Worm (Caenorhabditis elegans) whole organism, L3 larva: Measurements from ENCODE around the gene Y37D8A.3.

ENCODE experiments used
- ama-1 ChIP-seq: fragments of 150-350 bp; optimal IDR thresholded peaks from 2 replicates; lab custom pipeline; 2018
- ceh-16 ChIP-seq: sonication (generic microtip); optimal IDR thresholded peaks from 2 replicates; lab custom pipeline; 2017; ENCODE audit warnings: missing biosample characterization, missing genetic modification characterization
- ceh-28 ChIP-seq: fragments of 150-350 bp; optimal IDR thresholded peaks from 2 replicates; lab custom pipeline; 2014; ENCODE audit warnings: missing biosample characterization, missing genetic modification reagents, missing genetic modification characterization
- ceh-82 ChIP-seq: fragments of 150-350 bp; optimal IDR thresholded peaks from 2 replicates; lab custom pipeline; 2014; ENCODE audit warnings: missing biosample characterization, missing genetic modification characterization
- ceh-9 ChIP-seq: sonication (generic microtip); optimal IDR thresholded peaks from 2 replicates; lab custom pipeline; 2018; ENCODE audit warnings: missing biosample characterization, missing genetic modification characterization
- daf-12 ChIP-seq: fragments of 150-350 bp; optimal IDR thresholded peaks from 2 replicates; lab custom pipeline; 2014; ENCODE audit warnings: missing biosample characterization, missing genetic modification reagents, missing genetic modification characterization
- egl-27 ChIP-seq: sonication (generic microtip); optimal IDR thresholded peaks from 4 replicates; lab custom pipeline; 2017; ENCODE audit warnings: missing biosample characterization, missing genetic modification reagents, missing genetic modification characterization
- egl-5 ChIP-seq: fragments of 150-350 bp; optimal IDR thresholded peaks from 2 replicates; lab custom pipeline; 2017; ENCODE audit warnings: missing biosample characterization, missing genetic modification reagents, missing genetic modification characterization, inconsistent platforms
- elt-1 ChIP-seq: fragments of 150-350 bp; optimal IDR thresholded peaks from 2 replicates; lab custom pipeline; 2014; ENCODE audit warnings: missing biosample characterization, missing genetic modification characterization
- elt-2 ChIP-seq: sonication (generic microtip); optimal IDR thresholded peaks from 2 replicates; lab custom pipeline; 2016; ENCODE audit warnings: missing genetic modification reagents, mild to moderate bottlenecking, missing genetic modification characterization, missing compliant biosample characterization
- elt-3 ChIP-seq, 3 experiments: fragments of 150-350 bp in 1 of 3; sonication (generic microtip) in 2 of 3; optimal IDR thresholded peaks; 2 replicates in 2 of 3; 4 replicates in 1 of 3; lab custom pipeline; 2014 to 2017; ENCODE audit warnings: missing biosample characterization in 3 of 3, missing genetic modification characterization in 3 of 3
- fkh-2 ChIP-seq: fragments of 150-350 bp; optimal IDR thresholded peaks from 2 replicates; lab custom pipeline; 2014; ENCODE audit warnings: missing biosample characterization, missing genetic modification reagents, missing genetic modification characterization
- hmg-11 ChIP-seq: sonication (generic microtip); optimal IDR thresholded peaks from 2 replicates; lab custom pipeline; 2016; ENCODE audit warnings: missing genetic modification characterization, missing compliant biosample characterization
- lin-15B ChIP-seq: fragments of 150-350 bp; optimal IDR thresholded peaks from 2 replicates; lab custom pipeline; 2014; ENCODE audit warnings: missing biosample characterization, missing genetic modification characterization
- lin-39 ChIP-seq: fragments of 150-350 bp; optimal IDR thresholded peaks from 2 replicates; lab custom pipeline; 2018; ENCODE audit warnings: missing biosample characterization, missing genetic modification reagents, missing genetic modification characterization
- lsy-12 ChIP-seq: sonication (generic microtip); optimal IDR thresholded peaks from 2 replicates; lab custom pipeline; 2016; ENCODE audit warnings: mild to moderate bottlenecking, missing genetic modification characterization, missing compliant biosample characterization
- mdl-1 ChIP-seq: fragments of 150-350 bp; optimal IDR thresholded peaks from 2 replicates; lab custom pipeline; 2014; ENCODE audit warnings: missing biosample characterization, missing genetic modification characterization
- nfya-1 ChIP-seq: sonication (generic microtip); optimal IDR thresholded peaks from 2 replicates; lab custom pipeline; 2017; ENCODE audit warnings: missing genetic modification characterization, mild to moderate bottlenecking, missing compliant biosample characterization, antibody characterized with exemption, moderate library complexity; ENCODE audit not compliant: insufficient read depth
- nhr-11 ChIP-seq: fragments of 150-350 bp; optimal IDR thresholded peaks from 2 replicates; lab custom pipeline; 2014; ENCODE audit warnings: missing biosample characterization, missing genetic modification characterization
- nhr-12 ChIP-seq: fragments of 150-350 bp; optimal IDR thresholded peaks from 2 replicates; lab custom pipeline; 2014; ENCODE audit warnings: missing biosample characterization, missing genetic modification characterization
- nhr-23 ChIP-seq: fragments of 150-350 bp; optimal IDR thresholded peaks from 2 replicates; lab custom pipeline; 2014; ENCODE audit warnings: missing biosample characterization, missing genetic modification reagents, missing genetic modification characterization
- nhr-237 ChIP-seq: fragments of 150-350 bp; optimal IDR thresholded peaks from 2 replicates; lab custom pipeline; 2014; ENCODE audit warnings: missing biosample characterization, missing genetic modification characterization
- nhr-67 ChIP-seq: fragments of 150-350 bp; optimal IDR thresholded peaks from 2 replicates; lab custom pipeline; 2014; ENCODE audit warnings: missing biosample characterization, missing genetic modification characterization
- nhr-76 ChIP-seq: fragments of 150-350 bp; sonication (generic microtip); optimal IDR thresholded peaks from 5 replicates; lab custom pipeline; 2014; ENCODE audit warnings: missing biosample characterization, missing genetic modification characterization
- nhr-77 ChIP-seq: fragments of 150-350 bp; optimal IDR thresholded peaks from 2 replicates; lab custom pipeline; 2014; ENCODE audit warnings: missing biosample characterization, missing genetic modification characterization
- pha-4 ChIP-seq: fragments of 150-350 bp; optimal IDR thresholded peaks from 2 replicates; lab custom pipeline; 2014; ENCODE audit warnings: missing biosample characterization, missing genetic modification reagents, missing genetic modification characterization
- pqm-1 ChIP-seq: fragments of 150-350 bp; optimal IDR thresholded peaks from 2 replicates; lab custom pipeline; 2017; ENCODE audit warnings: missing biosample characterization, missing genetic modification characterization, inconsistent platforms
- skn-1 ChIP-seq: fragments of 150-350 bp; optimal IDR thresholded peaks from 2 replicates; lab custom pipeline; 2014; ENCODE audit warnings: missing biosample characterization, missing genetic modification characterization
- snpc-4 ChIP-seq: fragments of 150-350 bp; optimal IDR thresholded peaks from 2 replicates; lab custom pipeline; 2014; ENCODE audit warnings: missing biosample characterization, missing genetic modification characterization
- tbx-2 ChIP-seq: sonication (generic microtip); optimal IDR thresholded peaks from 2 replicates; lab custom pipeline; 2016; ENCODE audit warnings: mild to moderate bottlenecking, missing genetic modification characterization, missing compliant biosample characterization
- unc-39 ChIP-seq: sonication (generic microtip); optimal IDR thresholded peaks from 4 replicates; lab custom pipeline; 2017; ENCODE audit warnings: missing biosample characterization, missing genetic modification characterization
- unc-62 ChIP-seq: fragments of 150-350 bp; sonication (generic microtip); optimal IDR thresholded peaks from 4 replicates; lab custom pipeline; 2014; ENCODE audit warnings: missing biosample characterization, missing genetic modification reagents, missing genetic modification characterization
- ztf-11 ChIP-seq: fragments of 150-350 bp; optimal IDR thresholded peaks from 2 replicates; lab custom pipeline; 2014; ENCODE audit warnings: missing biosample characterization, missing genetic modification characterization
- ztf-4 ChIP-seq: fragments of 150-350 bp; optimal IDR thresholded peaks from 2 replicates; lab custom pipeline; 2014; ENCODE audit warnings: missing biosample characterization, missing genetic modification characterization

The Y37D8A.3 gene

ce11 chrIII:12875653-12876052, 46.5 kb downstream of the Y37D8A.3 start:
- no peak for TF ChIP-seq egl-27 (tag; lab: Kevin White, UChicago)
- no peak for TF ChIP-seq ztf-4 (tag; lab: Kevin White, UChicago)
- TF ChIP-seq nhr-11 (tag; lab: Kevin White, UChicago), result no peak
- TF ChIP-seq unc-39 (tag; lab: Kevin White, UChicago), result no peak
- no peak for TF ChIP-seq ama-1 (lab: Kevin White, UChicago)
- no peak for TF ChIP-seq ceh-82 (tag; lab: Kevin White, UChicago)
- TF ChIP-seq mdl-1, result no peak
- no peak for TF ChIP-seq fkh-2 (tag; lab: Kevin White, UChicago)
- no peak for TF ChIP-seq nhr-67 (tag; lab: Kevin White, UChicago)
- TF ChIP-seq nhr-237 (tag; lab: Kevin White, UChicago), result no peak
- no peak for TF ChIP-seq skn-1

ce11 chrIII:12877527-12878234, 48.5 kb downstream of the Y37D8A.3 start, which contains the start of the genes cec-7 and enu-3.5:
Gene cec-7, minus strand, starts transcription at chrIII:12877577.
Gene enu-3.5, plus strand, starts transcription at chrIII:12878196.
- no peak for TF ChIP-seq ceh-9 (tag; lab: Kevin White, UChicago)
- TF ChIP-seq nhr-67 (tag; lab: Kevin White, UChicago), result no peak
- no peak for TF ChIP-seq ama-1 (lab: Kevin White, UChicago)
- no peak for TF ChIP-seq pha-4 (tag; lab: Kevin White, UChicago)
- TF ChIP-seq nfya-1 (tag; lab: Kevin White, UChicago), result no peak
- no peak for TF ChIP-seq daf-12 (tag; lab: Kevin White, UChicago)
- TF ChIP-seq lsy-12, result no peak
- TF ChIP-seq lin-39, result no peak
- no peak for TF ChIP-seq pqm-1 (tag; lab: Kevin White, UChicago)
- no peak for TF ChIP-seq lin-15B (tag; lab: Kevin White, UChicago)
- TF ChIP-seq elt-1, result no peak
- TF ChIP-seq ceh-82 (tag; lab: Kevin White, UChicago), result no peak
- no peak for TF ChIP-seq ceh-16 (tag; lab: Kevin White, UChicago)
- TF ChIP-seq tbx-2 (tag; lab: Kevin White, UChicago), result no peak
- no peak for TF ChIP-seq nhr-77 (tag; lab: Kevin White, UChicago)
- TF ChIP-seq snpc-4 (tag; lab: Kevin White, UChicago), result no peak

ce11 chrIII:12880704-12881103, 51.5 kb downstream of the Y37D8A.3 start:
- TF ChIP-seq egl-5 (no peak), ztf-11 (no peak), nhr-12 (tag; lab: Kevin White, UChicago) (no peak), nhr-23 (tag; lab: Kevin White, UChicago) (no peak), ztf-4 (tag; lab: Kevin White, UChicago) (no peak), nhr-11 (tag; lab: Kevin White, UChicago) (no peak), mdl-1 (no peak), daf-12 (tag; lab: Kevin White, UChicago) (no peak), unc-62 (GFP tag; lab: Kevin White, UChicago) (no peak), pha-4 (tag; lab: Kevin White, UChicago) (no peak), elt-2 (tag; lab: Kevin White, UChicago) (no peak), ceh-28 (tag; lab: Kevin White, UChicago) (no peak), nhr-76 (no peak), pqm-1 (tag; lab: Kevin White, UChicago) (no peak), hmg-11 (tag; lab: Kevin White, UChicago) (no peak), nhr-67 (tag; lab: Kevin White, UChicago) (no peak), nfya-1 (tag; lab: Kevin White, UChicago) (no peak), lin-39 (no peak)

- TF ChIP-seq ceh-28 (tag; lab: Kevin White, UChicago) (no peak), nhr-77 (tag; lab: Kevin White, UChicago) (no peak), nhr-12 (tag; lab: Kevin White, UChicago) (no peak), nhr-237 (tag; lab: Kevin White, UChicago) (no peak), elt-3 (tag; optimal IDR thresholded peaks at IDR 0.05; lab: Kevin White, UChicago) (no peak), lin-39 (no peak), nhr-23 (tag; lab: Kevin White, UChicago) (no peak)
- TF ChIP-seq, all 47 proteins: peak for 0
Measured at ce11 chrIII:12885153-12885552, 56.0 kb downstream of the Y37D8A.3 start.
